Worm (Caenorhabditis elegans): Measurements from ENCODE around the gene nduc-2.

nduc-2 gene

DNA sequence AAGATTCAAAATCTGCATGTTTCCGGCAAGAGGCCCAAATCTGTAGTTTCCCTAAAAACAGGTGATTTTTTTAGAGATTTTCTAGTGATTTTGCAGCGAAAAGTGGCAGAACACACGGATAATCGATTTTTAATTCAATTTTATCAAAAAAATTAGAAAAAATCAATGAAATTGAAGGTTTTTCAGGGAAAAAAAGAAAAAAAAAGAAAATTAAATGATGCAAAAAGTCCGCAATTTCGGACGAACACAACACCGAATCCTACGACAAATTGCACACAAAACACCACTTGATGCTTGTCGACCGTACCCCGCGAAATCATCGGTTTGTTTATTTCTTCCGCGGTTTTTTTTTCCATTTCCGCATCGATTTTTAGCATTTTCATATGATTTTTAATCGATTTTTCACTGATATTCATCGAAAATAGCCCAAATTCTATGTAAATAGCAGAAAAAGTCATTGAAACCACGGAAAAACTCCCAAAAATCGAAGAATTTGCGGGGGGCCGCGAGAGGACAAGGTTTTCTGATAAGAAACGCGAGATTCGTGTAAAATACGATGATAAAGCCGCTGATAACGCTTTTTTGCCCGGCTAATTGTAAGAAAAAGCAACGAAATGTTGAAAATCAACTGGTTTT lies 28.4 kb downstream of the nduc-2 start, which contains the start of gene tufm-1 (continued):
- no peak for TF ChIP-seq nhr-12 (tag; optimal IDR thresholded peaks at IDR 0.05)
- TF ChIP-seq fos-1 (tag; optimal IDR thresholded peaks at IDR 0.05): peak; percentile 32
- TF ChIP-seq lin-11 (tag; optimal IDR thresholded peaks at IDR 0.05): no peak
- TF ChIP-seq lin-13 (GFP tag; optimal IDR thresholded peaks at IDR 0.05): peak; percentile 69
- no peak for TF ChIP-seq blmp-1 (tag; optimal IDR thresholded peaks at IDR 0.05; ENCODE audit: insufficient read depth)
- no peak for TF ChIP-seq nhr-237 (tag; optimal IDR thresholded peaks at IDR 0.05)
- TF ChIP-seq mbf-1 (tag; optimal IDR thresholded peaks at IDR 0.05): no peak
- TF ChIP-seq ztf-1 (GFP tag; conservative IDR thresholded peaks at IDR 0.05): no peak
- TF ChIP-seq alr-1 (tag; optimal IDR thresholded peaks at IDR 0.05): no peak
- TF ChIP-seq lsy-2 (tag; optimal IDR thresholded peaks at IDR 0.05): peak; percentile 85 to 97
- no peak for TF ChIP-seq elt-3 (tag; optimal IDR thresholded peaks at IDR 0.05)
- peak; percentile 45 for TF ChIP-seq crh-2 (tag; optimal IDR thresholded peaks at IDR 0.05)
- no peak for TF ChIP-seq nhr-21 (tag; optimal IDR thresholded peaks at IDR 0.05)
- no peak for TF ChIP-seq nhr-10 (tag; optimal IDR thresholded peaks at IDR 0.05)
- TF ChIP-seq sem-4 (tag; optimal IDR thresholded peaks at IDR 0.05): no peak
- TF ChIP-seq ztf-11 (tag; optimal IDR thresholded peaks at IDR 0.05): no peak
- TF ChIP-seq lin-39 (tag; optimal IDR thresholded peaks at IDR 0.05): no peak
- TF ChIP-seq nhr-6 (tag; optimal IDR thresholded peaks at IDR 0.05): no peak
- TF ChIP-seq sma-3 (GFP tag; optimal IDR thresholded peaks at IDR 0.05): no peak

DNA sequence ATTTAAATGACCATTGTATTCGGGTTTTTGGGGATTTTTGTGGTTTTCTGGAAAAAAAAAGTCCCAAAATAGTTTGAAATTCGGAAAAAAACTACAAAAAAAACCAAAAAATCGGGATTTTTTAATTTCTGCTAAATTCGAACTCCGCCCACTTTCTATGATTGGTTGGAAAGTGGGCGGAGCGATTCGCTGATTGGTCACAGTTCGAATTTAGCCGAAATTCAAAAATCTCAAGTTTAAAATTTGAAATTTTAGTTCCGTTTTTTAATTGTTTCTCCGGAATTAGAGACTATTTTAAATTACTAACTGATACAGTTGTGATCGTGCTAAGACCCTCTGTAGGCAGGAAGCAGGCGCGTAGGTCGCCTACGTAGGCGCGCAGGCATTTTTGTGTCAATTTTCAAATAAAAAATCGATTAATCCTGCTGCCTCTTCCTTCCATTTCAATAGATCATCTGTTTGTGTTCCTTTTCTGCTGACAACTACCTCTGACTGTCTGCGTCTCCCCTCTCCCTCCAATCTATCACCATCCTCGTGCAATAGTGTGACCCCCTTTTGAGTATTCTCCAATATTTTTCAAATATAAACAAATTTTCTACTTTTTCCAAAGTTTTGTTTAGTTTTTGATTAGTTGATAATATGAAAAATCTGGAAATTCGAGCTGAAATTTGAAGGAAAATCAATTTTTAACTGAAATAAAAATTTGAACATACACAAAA lies 29.7 kb downstream of the nduc-2 start:
- TF ChIP-seq unc-62 (GFP tag; optimal IDR thresholded peaks at IDR 0.05): no peak
- peak in 1 of 2 experiments; percentile 13 for TF ChIP-seq lsy-2 (tag; optimal IDR thresholded peaks at IDR 0.05)

DNA sequence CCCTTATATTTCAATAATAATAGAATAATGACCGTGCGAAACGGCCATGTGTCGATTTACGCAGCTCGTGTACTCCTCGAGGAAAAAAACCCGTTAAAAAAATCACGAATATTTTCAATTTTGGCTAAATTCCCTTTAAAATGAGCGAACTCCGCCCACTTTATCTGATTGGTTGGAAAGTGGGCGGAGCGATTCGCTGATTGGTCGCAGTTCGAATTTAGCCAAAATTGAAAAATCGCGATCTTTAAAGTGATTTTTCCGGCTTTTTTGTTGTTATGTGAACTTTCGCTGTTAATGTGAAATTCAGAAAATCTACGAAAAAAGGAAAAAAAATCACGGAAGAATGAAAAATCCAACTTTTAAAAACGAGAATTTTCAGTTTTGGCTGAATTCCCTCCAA lies 31.2 kb downstream of the nduc-2 start:
- TF ChIP-seq ama-1 (optimal IDR thresholded peaks at IDR 0.05): no peak
- TF ChIP-seq C34F6.9 (tag; optimal IDR thresholded peaks at IDR 0.05): no peak
- no peak for TF ChIP-seq unc-55 (GFP tag; optimal IDR thresholded peaks at IDR 0.05)
- TF ChIP-seq lin-39 (tag; optimal IDR thresholded peaks at IDR 0.05): no peak
- TF ChIP-seq ztf-11 (tag; optimal IDR thresholded peaks at IDR 0.05): no peak
- TF ChIP-seq lsy-2 (tag; optimal IDR thresholded peaks at IDR 0.05): no peak
- no peak for TF ChIP-seq nhr-77 (tag; optimal IDR thresholded peaks at IDR 0.05)
- TF ChIP-seq sma-9 (GFP tag; optimal IDR thresholded peaks at IDR 0.05): no peak
- no peak for TF ChIP-seq sma-9 (tag; optimal IDR thresholded peaks at IDR 0.05)
- no peak for TF ChIP-seq ZK546.5 (tag; optimal IDR thresholded peaks at IDR 0.05)
- no peak for TF ChIP-seq aly-2 (tag; optimal IDR thresholded peaks at IDR 0.05)

DNA sequence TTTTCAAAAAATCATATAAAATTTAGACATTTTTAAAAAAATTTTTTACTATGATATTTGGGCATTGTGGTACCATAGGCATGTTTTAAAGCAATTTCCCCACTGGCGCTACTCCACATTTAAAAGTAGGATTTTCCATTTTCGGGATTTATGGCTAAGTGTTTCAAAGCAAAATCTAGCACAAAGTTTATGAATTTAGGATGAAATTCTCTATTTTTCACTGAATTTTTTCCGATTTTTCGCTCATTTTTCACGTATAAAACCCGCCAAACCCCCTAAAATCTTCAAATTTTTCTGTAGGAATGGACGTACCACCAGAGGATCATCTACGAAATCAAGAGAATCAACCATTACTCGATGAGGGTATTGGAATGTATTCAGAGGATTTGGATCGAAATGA lies 32.3 kb downstream of the nduc-2 start, which contains the start of gene pipp-4P:
Gene pipp-4P (plus strand): TSS at position 301 of the 400 bp plus-strand sequence.
- TF ChIP-seq unc-55 (GFP tag; optimal IDR thresholded peaks at IDR 0.05) (no peak), skn-1 (tag; optimal IDR thresholded peaks at IDR 0.05) (no peak), nhr-6 (tag; optimal IDR thresholded peaks at IDR 0.05) (no peak), unc-39 (tag; optimal IDR thresholded peaks at IDR 0.05) (no peak)

DNA sequence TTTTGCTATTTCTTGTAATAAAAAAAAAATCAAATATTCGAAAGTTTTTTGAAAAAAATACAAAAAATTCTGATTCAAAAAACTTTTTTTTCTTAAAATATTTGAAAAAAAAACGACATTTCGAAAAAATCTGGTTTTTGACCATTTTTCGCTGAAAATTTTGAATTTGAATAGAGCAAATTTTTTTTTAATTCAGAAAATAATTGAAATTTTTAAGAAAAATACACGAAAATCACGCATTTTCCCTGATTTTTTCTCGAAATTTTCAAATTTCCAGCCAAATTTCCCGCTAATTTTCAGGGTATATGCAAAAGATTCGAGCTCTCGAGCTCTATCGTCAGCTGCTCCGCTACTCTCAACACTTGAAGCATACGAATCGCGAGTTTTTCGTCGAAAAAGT lies 40.1 kb downstream of the nduc-2 start, which contains the start of gene Y71H2AM.1:
Gene Y71H2AM.1 (plus strand): TSS at position 301 of the 400 bp plus-strand sequence.
- TF ChIP-seq zag-1 (tag; optimal IDR thresholded peaks at IDR 0.05): no peak
- TF ChIP-seq R02D3.7 (tag; optimal IDR thresholded peaks at IDR 0.05): no peak
- TF ChIP-seq lin-13 (GFP tag; optimal IDR thresholded peaks at IDR 0.05): no peak
- TF ChIP-seq egl-27 (tag; optimal IDR thresholded peaks at IDR 0.05): no peak
- TF ChIP-seq Y55F3AM.14 (GFP tag; optimal IDR thresholded peaks at IDR 0.05): no peak
- no peak for TF ChIP-seq nhr-6 (tag; optimal IDR thresholded peaks at IDR 0.05)
- no peak for TF ChIP-seq fos-1 (tag; optimal IDR thresholded peaks at IDR 0.05)
- no peak for TF ChIP-seq dmd-4 (tag; optimal IDR thresholded peaks at IDR 0.05)
- no peak for TF ChIP-seq nhr-12 (tag; optimal IDR thresholded peaks at IDR 0.05)
- no peak for TF ChIP-seq ceh-16 (tag; optimal IDR thresholded peaks at IDR 0.05)
- TF ChIP-seq unc-39 (tag; optimal IDR thresholded peaks at IDR 0.05): no peak
- TF ChIP-seq sma-3 (GFP tag; optimal IDR thresholded peaks at IDR 0.05): no peak
- no peak for TF ChIP-seq nhr-10 (tag; optimal IDR thresholded peaks at IDR 0.05)
- TF ChIP-seq aly-2 (tag; optimal IDR thresholded peaks at IDR 0.05): no peak
